Fruit fly (Drosophila melanogaster) whole organism, prepupa: ENCODE results near the gene tank.

Source experiments
- Blimp-1 ChIP-seq: fragments of 200-800 bp; sonication (Bioruptor generic); optimal IDR thresholded peaks from 3 replicates; lab custom pipeline; 2017; ENCODE audit warnings: missing biosample characterization, missing genetic modification characterization, mild to moderate bottlenecking, moderate library complexity, missing genetic modification reagents
- CG11294 ChIP-seq: fragments of 200-800 bp; sonication (Bioruptor generic); IDR thresholded peaks from 2 replicates; pipeline ENCODE4 v1.3.6; 2022; ENCODE audit warnings: missing biosample characterization, missing genetic modification characterization
- CG11762 ChIP-seq: fragments of 200-800 bp; sonication (Bioruptor generic); optimal IDR thresholded peaks from 3 replicates; lab custom pipeline; 2016; ENCODE audit warnings: missing biosample characterization, missing genetic modification characterization; ENCODE audit not compliant: insufficient read depth
- CG15336 ChIP-seq: fragments of 200-800 bp; sonication (Bioruptor generic); IDR thresholded peaks from 2 replicates; pipeline ENCODE4 v1.3.6; 2022; ENCODE audit warnings: missing biosample characterization, missing genetic modification characterization
- CG16779 ChIP-seq: fragments of 200-800 bp; sonication (Bioruptor generic); optimal IDR thresholded peaks from 3 replicates; lab custom pipeline; 2017; ENCODE audit warnings: missing biosample characterization, mild to moderate bottlenecking, missing genetic modification characterization
- CG3032 ChIP-seq: fragments of 200-800 bp; optimal IDR thresholded peaks from 2 replicates; lab custom pipeline; 2019; ENCODE audit warnings: missing biosample characterization, mild to moderate bottlenecking, missing genetic modification characterization, moderate library complexity
- CG31627 ChIP-seq: fragments of 200-800 bp; sonication (Bioruptor generic); optimal IDR thresholded peaks from 3 replicates; lab custom pipeline; 2016; ENCODE audit warnings: missing biosample characterization, missing genetic modification characterization
- CG32006 ChIP-seq: fragments of 200-800 bp; sonication (Bioruptor generic); optimal IDR thresholded peaks from 3 replicates; lab custom pipeline; 2017; ENCODE audit warnings: missing biosample characterization, mild to moderate bottlenecking, missing genetic modification characterization
- CG34406 ChIP-seq: fragments of 200-800 bp; sonication (Bioruptor generic); optimal IDR thresholded peaks from 3 replicates; lab custom pipeline; 2016; ENCODE audit warnings: missing biosample characterization, missing genetic modification characterization
- CG3919 ChIP-seq: fragments of 200-800 bp; sonication (Bioruptor generic); optimal IDR thresholded peaks from 3 replicates; lab custom pipeline; 2016; ENCODE audit warnings: missing biosample characterization, missing genetic modification characterization
- CG4318 ChIP-seq: fragments of 200-800 bp; sonication (Bioruptor generic); optimal IDR thresholded peaks from 3 replicates; lab custom pipeline; 2017; ENCODE audit warnings: missing biosample characterization, mild to moderate bottlenecking, missing genetic modification characterization
- CG6163 ChIP-seq: fragments of 200-800 bp; sonication (Bioruptor generic); IDR thresholded peaks from 3 replicates; pipeline ENCODE4 v1.3.6; 2022; ENCODE audit warnings: missing biosample characterization, missing genetic modification characterization
- CG6276 ChIP-seq: fragments of 200-800 bp; sonication (Bioruptor generic); optimal IDR thresholded peaks from 2 replicates; lab custom pipeline; 2017; ENCODE audit warnings: missing biosample characterization, mild to moderate bottlenecking, missing genetic modification characterization
- CG6792 ChIP-seq: fragments of 200-800 bp; sonication (Bioruptor generic); optimal IDR thresholded peaks from 3 replicates; lab custom pipeline; 2016; ENCODE audit warnings: missing biosample characterization, missing genetic modification characterization
- CG6808 ChIP-seq: fragments of 200-800 bp; sonication (Bioruptor generic); optimal IDR thresholded peaks from 3 replicates; lab custom pipeline; 2017; ENCODE audit warnings: missing biosample characterization, missing genetic modification characterization, mild to moderate bottlenecking, moderate library complexity, missing genetic modification reagents
- CG6854 ChIP-seq: fragments of 200-800 bp; sonication (Bioruptor generic); optimal IDR thresholded peaks from 2 replicates; lab custom pipeline; 2017; ENCODE audit warnings: missing biosample characterization, mild to moderate bottlenecking, missing genetic modification characterization
- CG7368 ChIP-seq: fragments of 200-800 bp; sonication (Bioruptor generic); optimal IDR thresholded peaks from 3 replicates; lab custom pipeline; 2016; ENCODE audit warnings: missing biosample characterization, missing genetic modification characterization
- CG8119 ChIP-seq: fragments of 200-800 bp; sonication (Bioruptor generic); IDR thresholded peaks from 3 replicates; pipeline ENCODE4 v1.3.6; 2022; ENCODE audit warnings: missing biosample characterization, missing genetic modification characterization
- CG8632 ChIP-seq: fragments of 200-800 bp; sonication (Bioruptor generic); optimal IDR thresholded peaks from 3 replicates; lab custom pipeline; 2016; ENCODE audit warnings: missing biosample characterization, missing genetic modification characterization
- CG9139 ChIP-seq: fragments of 200-800 bp; sonication (Bioruptor generic); optimal IDR thresholded peaks from 3 replicates; lab custom pipeline; 2017; ENCODE audit warnings: missing biosample characterization, mild to moderate bottlenecking, missing genetic modification characterization
- Eip75B ChIP-seq: fragments of 200-800 bp; sonication (Bioruptor generic); optimal IDR thresholded peaks from 3 replicates; lab custom pipeline; 2016; ENCODE audit warnings: missing biosample characterization, missing genetic modification characterization
- Eip78C ChIP-seq: fragments of 200-800 bp; sonication (Bioruptor generic); peaks from one replicate; lab custom pipeline; 2016; ENCODE audit warnings: missing biosample characterization, missing genetic modification characterization
- Eip93F ChIP-seq: fragments of 200-800 bp; sonication (Bioruptor generic); optimal IDR thresholded peaks from 2 replicates; lab custom pipeline; 2016; ENCODE audit warnings: missing biosample characterization, mild to moderate bottlenecking, missing genetic modification characterization
- Ets21C ChIP-seq: fragments of 200-800 bp; sonication (Bioruptor generic); optimal IDR thresholded peaks from 3 replicates; lab custom pipeline; 2016; ENCODE audit warnings: missing biosample characterization, missing genetic modification characterization
- Ets96B ChIP-seq: fragments of 200-800 bp; optimal IDR thresholded peaks from 2 replicates; lab custom pipeline; 2019; ENCODE audit warnings: missing biosample characterization, mild to moderate bottlenecking, missing genetic modification characterization, moderate library complexity
- Gug ChIP-seq: fragments of 200-800 bp; sonication (Bioruptor generic); IDR thresholded peaks from 2 replicates; pipeline ENCODE4 v1.3.6; 2022; ENCODE audit warnings: missing biosample characterization, missing genetic modification characterization
- Hr38 ChIP-seq: sonication (Bioruptor generic); optimal IDR thresholded peaks from 2 replicates; lab custom pipeline; 2016; ENCODE audit warnings: missing biosample characterization, missing genetic modification characterization
- Hr39 ChIP-seq: fragments of 200-800 bp; sonication (Bioruptor generic); optimal IDR thresholded peaks from 2 replicates; lab custom pipeline; 2016; ENCODE audit warnings: missing biosample characterization, missing genetic modification characterization
- Lpt ChIP-seq: fragments of 200-800 bp; sonication (Bioruptor generic); optimal IDR thresholded peaks from 3 replicates; lab custom pipeline; 2016; ENCODE audit warnings: missing biosample characterization, missing genetic modification characterization
- Met ChIP-seq: fragments of 200-800 bp; sonication (Bioruptor generic); optimal IDR thresholded peaks from 3 replicates; lab custom pipeline; 2016; ENCODE audit warnings: missing biosample characterization, missing genetic modification characterization
- OdsH ChIP-seq: fragments of 200-800 bp; sonication (Bioruptor generic); optimal IDR thresholded peaks from 3 replicates; lab custom pipeline; 2016; ENCODE audit warnings: missing biosample characterization, missing genetic modification characterization
- Smox ChIP-seq: fragments of 200-800 bp; sonication (Bioruptor generic); optimal IDR thresholded peaks from 3 replicates; lab custom pipeline; 2016; ENCODE audit warnings: missing biosample characterization, missing genetic modification characterization
- Sox102F ChIP-seq: fragments of 200-800 bp; sonication (Bioruptor generic); optimal IDR thresholded peaks from 2 replicates; lab custom pipeline; 2016; ENCODE audit warnings: missing biosample characterization, mild to moderate bottlenecking, missing genetic modification characterization
- Sox14 ChIP-seq: fragments of 200-800 bp; sonication (Bioruptor generic); optimal IDR thresholded peaks from 3 replicates; lab custom pipeline; 2016; ENCODE audit warnings: missing biosample characterization, missing genetic modification characterization
- Sox15 ChIP-seq: fragments of 200-800 bp; sonication (Bioruptor generic); optimal IDR thresholded peaks from 3 replicates; lab custom pipeline; 2016; ENCODE audit warnings: missing biosample characterization, missing genetic modification characterization
- achi ChIP-seq: fragments of 200-800 bp; sonication (Bioruptor generic); optimal IDR thresholded peaks from 3 replicates; lab custom pipeline; 2016; ENCODE audit warnings: missing biosample characterization, missing genetic modification characterization
- acj6 ChIP-seq: fragments of 200-800 bp; sonication (Bioruptor generic); optimal IDR thresholded peaks from 3 replicates; lab custom pipeline; 2016; ENCODE audit warnings: missing biosample characterization, missing genetic modification characterization
- cyc ChIP-seq: fragments of 200-800 bp; sonication (Bioruptor generic); optimal IDR thresholded peaks from 3 replicates; lab custom pipeline; 2016; ENCODE audit warnings: missing biosample characterization, missing genetic modification characterization
- dsx ChIP-seq: fragments of 200-800 bp; optimal IDR thresholded peaks from 3 replicates; lab custom pipeline; 2019; ENCODE audit warnings: missing biosample characterization, mild to moderate bottlenecking, missing genetic modification characterization, moderate library complexity; ENCODE audit not compliant: poor library complexity, severe bottlenecking
- fd85E ChIP-seq: fragments of 200-800 bp; sonication (Bioruptor generic); optimal IDR thresholded peaks from 3 replicates; lab custom pipeline; 2016; ENCODE audit warnings: missing biosample characterization, missing genetic modification characterization
- lz ChIP-seq: fragments of 200-800 bp; sonication (Bioruptor generic); optimal IDR thresholded peaks from 3 replicates; lab custom pipeline; 2016; ENCODE audit warnings: missing biosample characterization, missing genetic modification characterization
- pdm3 ChIP-seq: fragments of 200-800 bp; sonication (Bioruptor generic); optimal IDR thresholded peaks from 3 replicates; lab custom pipeline; 2016; ENCODE audit warnings: missing biosample characterization, missing genetic modification characterization
- salr ChIP-seq, 2 experiments: fragments of 200-800 bp; sonication (Bioruptor generic); optimal IDR thresholded peaks; 3 replicates each; lab custom pipeline; 2016 to 2018; ENCODE audit warnings: missing biosample characterization in 2 of 2, missing genetic modification characterization in 2 of 2, mild to moderate bottlenecking in 1 of 2
- spab ChIP-seq: fragments of 200-800 bp; sonication (Bioruptor generic); optimal IDR thresholded peaks from 2 replicates; lab custom pipeline; 2017; ENCODE audit warnings: missing biosample characterization, mild to moderate bottlenecking, missing genetic modification characterization, missing genetic modification reagents
- ss ChIP-seq, 2 experiments: fragments of 200-800 bp; sonication (Bioruptor generic); optimal IDR thresholded peaks; 2 replicates in 1 of 2; 3 replicates in 1 of 2; lab custom pipeline; 2017 to 2018; ENCODE audit warnings: mild to moderate bottlenecking in 2 of 2, missing biosample characterization in 2 of 2, missing genetic modification characterization in 2 of 2, moderate library complexity in 1 of 2
- vri ChIP-seq: fragments of 200-800 bp; sonication (Bioruptor generic); optimal IDR thresholded peaks from 3 replicates; lab custom pipeline; 2016; ENCODE audit warnings: missing biosample characterization, mild to moderate bottlenecking, missing genetic modification characterization

The tank gene

dm6 chr2L:4800033-4800432, 37.8 kb downstream of the tank start:
- TF ChIP-seq Lpt (GFP tag; lab: Kevin White, UChicago) (no peak), CG6808 (no peak), CG11294 (GFP tag; lab: Robert Waterston, UW) (no peak), CG8119 (GFP tag; lab: Robert Waterston, UW) (no peak), Eip78C (GFP tag; lab: Kevin White, UChicago) (peak; percentile 70), CG3919 (no peak), CG7368 (GFP tag; lab: Kevin White, UChicago) (no peak), pdm3 (GFP tag; lab: Kevin White, UChicago) (no peak), Ets21C (GFP tag; lab: Kevin White, UChicago) (no peak), CG34406 (no peak), CG6163 (GFP tag; lab: Robert Waterston, UW) (no peak), Blimp-1 (peak; percentile 45), Eip75B (GFP tag; lab: Kevin White, UChicago) (peak; percentile 36), ss (GFP tag; optimal IDR thresholded peaks at IDR 0.05; lab: Kevin White, UChicago) (no peak), CG32006 (GFP tag; lab: Kevin White, UChicago) (no peak), Ets96B (tag; lab: Kevin White, UChicago) (no peak), CG6792 (GFP tag; lab: Kevin White, UChicago) (no peak)

DNA sequence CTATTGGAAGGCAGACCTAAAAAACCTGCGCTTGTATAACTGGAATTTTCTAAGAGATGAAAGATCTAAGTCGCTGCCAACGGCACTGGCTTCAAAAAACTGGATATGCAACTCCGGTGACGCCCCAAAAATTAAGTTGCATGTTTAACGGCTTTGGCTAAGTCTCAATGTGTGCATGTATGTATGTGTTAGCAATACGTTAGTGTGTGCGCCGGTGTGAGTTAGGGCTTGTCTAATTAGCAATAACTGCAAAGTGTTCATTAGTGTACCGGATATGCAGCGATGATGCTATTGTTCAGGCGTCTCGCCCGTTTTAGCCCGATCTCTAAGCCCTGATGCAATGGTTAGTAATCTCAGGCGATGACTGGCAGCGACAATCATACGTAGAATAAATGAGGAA, 38.9 kb downstream of the tank start:
- TF ChIP-seq Met (no peak), Eip75B (GFP tag; lab: Kevin White, UChicago) (no peak), CG34406 (no peak), CG11294 (GFP tag; lab: Robert Waterston, UW) (no peak), Sox102F (GFP tag; lab: Kevin White, UChicago) (no peak)

- TF ChIP-seq OdsH (GFP tag; lab: Kevin White, UChicago) (peak; percentile 54), CG34406 (no peak), fd85E (GFP tag; lab: Kevin White, UChicago) (peak; percentile 12), Sox102F (GFP tag; lab: Kevin White, UChicago) (peak; percentile 11), Ets96B (tag; lab: Kevin White, UChicago) (no peak), Hr38 (GFP tag; lab: Kevin White, UChicago) (no peak), CG6792 (GFP tag; lab: Kevin White, UChicago) (peak; percentile 39), pdm3 (GFP tag; lab: Kevin White, UChicago) (peak; percentile 56), CG6854 (no peak), Sox14 (GFP tag; lab: Kevin White, UChicago) (peak; percentile 32), Eip78C (GFP tag; lab: Kevin White, UChicago) (peak; percentile 76), CG31627 (GFP tag; lab: Kevin White, UChicago) (no peak), Blimp-1 (peak; percentile 96), CG15336 (GFP tag; lab: Robert Waterston, UW) (peak; percentile 80), Lpt (GFP tag; lab: Kevin White, UChicago) (no peak), CG11762 (GFP tag; lab: Kevin White, UChicago) (peak; percentile 70), CG6276 (GFP tag; lab: Kevin White, UChicago) (peak; percentile 76), CG8632 (GFP tag; lab: Kevin White, UChicago) (no peak), CG4318 (GFP tag; lab: Kevin White, UChicago) (peak; percentile 8), Sox15 (GFP tag; lab: Kevin White, UChicago) (no peak), Hr39 (GFP tag; lab: Kevin White, UChicago) (peak; percentile 31), acj6 (GFP tag; lab: Kevin White, UChicago) (peak; percentile 15), achi (GFP tag; lab: Kevin White, UChicago) (peak; percentile 30), lz (GFP tag; lab: Kevin White, UChicago) (peak; percentile 56), vri (GFP tag; lab: Kevin White, UChicago) (no peak), Gug (peak; percentile 77), cyc (GFP tag; lab: Kevin White, UChicago) (no peak), dsx (no peak), Eip93F (GFP tag; lab: Kevin White, UChicago) (no peak), Smox (GFP tag; lab: Kevin White, UChicago) (peak; percentile 39), salr (GFP tag; optimal IDR thresholded peaks at IDR 0.05; lab: Kevin White, UChicago) (no peak), CG16779 (no peak), CG6163 (GFP tag; lab: Robert Waterston, UW) (peak; percentile 67), CG11294 (GFP tag; lab: Robert Waterston, UW) (no peak), CG3919 (peak; percentile 30), CG9139 (GFP tag; lab: Kevin White, UChicago) (no peak), spab (peak; percentile 19), CG8119 (GFP tag; lab: Robert Waterston, UW) (peak; percentile 82), CG7368 (GFP tag; lab: Kevin White, UChicago) (peak; percentile 62), CG3032 (tag; lab: Kevin White, UChicago) (peak; percentile 47), CG6808 (no peak)
Observed at dm6 chr2L:4797643-4798042, 40.2 kb downstream of the tank start.
